Worm (Caenorhabditis elegans): Measurements from ENCODE around the gene Y54G2A.7.

Gene Y54G2A.7

DNA sequence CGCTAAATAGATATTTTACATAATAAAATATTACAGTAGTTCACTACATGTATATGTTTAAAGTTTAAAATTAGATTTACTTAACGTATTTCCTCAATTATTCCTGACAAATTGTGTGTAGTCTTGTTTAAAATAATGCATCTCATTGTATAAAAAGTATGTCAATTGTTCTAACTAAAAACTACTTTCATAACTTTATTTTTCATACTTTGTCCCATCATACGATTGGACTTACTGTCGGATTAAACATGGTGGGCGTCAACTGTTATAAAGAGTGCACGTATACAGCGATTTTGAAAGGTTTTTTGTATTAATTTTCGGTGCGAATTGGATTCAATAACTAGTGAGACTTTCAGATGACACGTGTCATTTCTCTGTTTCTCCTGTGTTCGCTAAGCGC is 34.8 kb upstream of the Y54G2A.7 start, which contains the start of gene Y54G2A.32:
TSS of gene Y54G2A.32 (plus strand) at position 301 of the 400 bp plus-strand sequence.
- no peak for TF ChIP-seq fkh-6 (tag; optimal IDR thresholded peaks at IDR 0.05)

DNA sequence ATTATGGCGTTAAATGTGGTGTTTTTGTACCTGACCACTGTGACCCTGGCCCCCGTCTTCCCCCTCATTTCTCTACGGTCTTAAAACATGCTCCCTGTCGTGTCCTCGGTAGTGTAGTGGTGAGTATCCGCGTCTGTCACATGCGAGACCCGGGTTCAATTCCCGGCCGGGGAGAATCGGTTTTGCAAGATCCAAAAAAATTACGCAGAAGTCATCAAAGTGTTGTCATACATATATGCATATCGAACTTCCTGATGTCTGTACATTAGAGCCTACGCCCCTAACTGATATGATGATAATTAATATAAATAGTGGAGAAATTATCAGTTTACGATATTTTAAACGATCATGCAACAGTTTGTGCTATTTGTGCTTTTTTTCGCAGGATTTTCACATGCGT is 32.9 kb upstream of the Y54G2A.7 start, which contains the start of gene Y54G2A.45:
TSS of gene Y54G2A.45 (plus strand) at position 333 of the 400 bp plus-strand sequence.
- peak; percentile 5 for TF ChIP-seq K09A11.1 (tag; optimal IDR thresholded peaks at IDR 0.05; ENCODE audit: insufficient read depth)
- TF ChIP-seq unc-86 (tag; optimal IDR thresholded peaks at IDR 0.05), result peak; percentile 51
- TF ChIP-seq che-1 (tag; optimal IDR thresholded peaks at IDR 0.05), result peak; percentile 31
- TF ChIP-seq pat-9 (tag; optimal IDR thresholded peaks at IDR 0.05), result peak; percentile 39
- TF ChIP-seq lim-6 (tag; optimal IDR thresholded peaks at IDR 0.05), result no peak
- TF ChIP-seq hlh-6 (tag; optimal IDR thresholded peaks at IDR 0.05), result no peak
- no peak for TF ChIP-seq syd-9 (tag; optimal IDR thresholded peaks at IDR 0.05)
- TF ChIP-seq gmeb-2 (tag; optimal IDR thresholded peaks at IDR 0.05), result no peak
- TF ChIP-seq sdc-2 (tag; optimal IDR thresholded peaks at IDR 0.05), result peak; percentile 66
- TF ChIP-seq nfya-1 (tag; optimal IDR thresholded peaks at IDR 0.05), result no peak
- no peak for TF ChIP-seq ceh-2 (tag; optimal IDR thresholded peaks at IDR 0.05)
- no peak for TF ChIP-seq ceh-30 (tag; optimal IDR thresholded peaks at IDR 0.05)
- peak; percentile 37 for TF ChIP-seq ttx-3 (tag; optimal IDR thresholded peaks at IDR 0.05)
- peak; percentile 17 for TF ChIP-seq T23F11.4 (GFP tag; optimal IDR thresholded peaks at IDR 0.05)
- TF ChIP-seq unc-55 (GFP tag; optimal IDR thresholded peaks at IDR 0.05), result no peak
- no peak for TF ChIP-seq pha-4 (tag; optimal IDR thresholded peaks at IDR 0.05)
- no peak for TF ChIP-seq ets-4 (tag; optimal IDR thresholded peaks at IDR 0.05)
- peak; percentile 41 for TF ChIP-seq C38D4.7 (GFP tag; optimal IDR thresholded peaks at IDR 0.05)
- peak; percentile 88 for TF ChIP-seq elt-2 (tag; optimal IDR thresholded peaks at IDR 0.05)
- TF ChIP-seq pros-1 (tag; optimal IDR thresholded peaks at IDR 0.05), result no peak
- no peak for TF ChIP-seq ceh-24 (tag; optimal IDR thresholded peaks at IDR 0.05)
- TF ChIP-seq ceh-48 (tag; optimal IDR thresholded peaks at IDR 0.05), result no peak
- TF ChIP-seq dve-1 (tag; optimal IDR thresholded peaks at IDR 0.05), result peak; percentile 75
- TF ChIP-seq ceh-19 (GFP tag; optimal IDR thresholded peaks at IDR 0.05), result no peak
- TF ChIP-seq sox-2 (GFP tag; IDR thresholded peaks at IDR 0.05), result no peak
- no peak for TF ChIP-seq hlh-8 (tag; optimal IDR thresholded peaks at IDR 0.05)
- TF ChIP-seq hlh-30 (tag; optimal IDR thresholded peaks at IDR 0.05; ENCODE audit: insufficient read depth), result peak; percentile 79
- peak; percentile 32 for TF ChIP-seq ceh-18 (tag; optimal IDR thresholded peaks at IDR 0.05)
- peak; percentile 44 for TF ChIP-seq tbx-2 (tag; optimal IDR thresholded peaks at IDR 0.05)
- TF ChIP-seq pax-1 (tag; optimal IDR thresholded peaks at IDR 0.05), result no peak
- no peak for TF ChIP-seq fkh-6 (tag; optimal IDR thresholded peaks at IDR 0.05)
- TF ChIP-seq ceh-6 (GFP tag; optimal IDR thresholded peaks at IDR 0.05), result peak; percentile 23
- no peak for TF ChIP-seq F13H6.1 (tag; optimal IDR thresholded peaks at IDR 0.05)
- no peak for TF ChIP-seq nhr-11 (tag; optimal IDR thresholded peaks at IDR 0.05)
- TF ChIP-seq nhr-232 (tag; optimal IDR thresholded peaks at IDR 0.05), result peak; percentile 47
- TF ChIP-seq ceh-22 (tag; optimal IDR thresholded peaks at IDR 0.05), result no peak
- peak; percentile 43 for TF ChIP-seq ztf-16 (tag; optimal IDR thresholded peaks at IDR 0.05)
- no peak for TF ChIP-seq eyg-1 (tag; optimal IDR thresholded peaks at IDR 0.05)
- no peak for TF ChIP-seq lin-11 (tag; optimal IDR thresholded peaks at IDR 0.05)
- TF ChIP-seq ceh-34 (tag; optimal IDR thresholded peaks at IDR 0.05), result peak; percentile 6
- peak; percentile 6 for TF ChIP-seq madf-2 (tag; optimal IDR thresholded peaks at IDR 0.05)
- no peak for TF ChIP-seq unc-42 (tag; optimal IDR thresholded peaks at IDR 0.05)
- no peak for TF ChIP-seq dmd-4 (tag; optimal IDR thresholded peaks at IDR 0.05; ENCODE audit: borderline replicate concordance)
- TF ChIP-seq fax-1 (tag; optimal IDR thresholded peaks at IDR 0.05), result no peak
- no peak for TF ChIP-seq unc-3 (GFP tag; conservative IDR thresholded peaks at IDR 0.05)
- TF ChIP-seq unc-3 (tag; optimal IDR thresholded peaks at IDR 0.05), result no peak
- no peak for TF ChIP-seq hlh-13 (GFP tag; optimal IDR thresholded peaks at IDR 0.05)
- no peak for TF ChIP-seq elt-4 (tag; optimal IDR thresholded peaks at IDR 0.05)
- peak; percentile 22 for TF ChIP-seq sox-4 (tag; optimal IDR thresholded peaks at IDR 0.05)
- no peak for TF ChIP-seq ceh-45 (GFP tag; IDR thresholded peaks at IDR 0.05)
- TF ChIP-seq ref-2 (tag; optimal IDR thresholded peaks at IDR 0.05), result peak; percentile 46

All from whole organism, late embryonic.